Worm (Caenorhabditis elegans): ENCODE results near the gene lipl-4.
"Not testable (repeated sequence)": the region's sequence is repeated elsewhere in the genome, so short reads cannot be mapped to it uniquely, and the experiment has no call there.

Gene lipl-4

DNA sequence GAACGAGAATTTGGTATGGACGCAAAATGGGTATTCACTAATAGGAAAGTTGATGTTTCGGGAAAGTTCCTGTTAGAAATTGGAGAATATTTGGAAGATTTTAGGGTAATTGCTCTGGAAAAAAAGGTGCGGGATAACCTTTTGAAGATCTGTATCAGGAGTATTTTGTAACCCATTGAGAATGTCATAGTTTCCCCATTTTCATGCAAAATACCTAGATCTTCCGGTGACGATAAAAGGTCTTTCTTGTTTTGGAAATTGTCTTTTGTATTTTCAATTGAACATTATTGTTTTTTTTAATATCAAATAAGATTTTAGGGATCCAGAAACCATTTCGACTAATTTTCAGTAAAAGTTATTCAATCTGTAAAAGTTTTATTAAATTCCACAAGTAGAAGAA, 11.6 kb downstream of the lipl-4 start, which contains the start of gene spp-19:
TSS of gene spp-19 (minus strand) at position 101 of the 400 bp plus-strand sequence.
- TF ChIP-seq pha-4 (tag; optimal IDR thresholded peaks at IDR 0.05) = no peak
- no peak for TF ChIP-seq nhr-25 (tag; optimal IDR thresholded peaks at IDR 0.05)

DNA sequence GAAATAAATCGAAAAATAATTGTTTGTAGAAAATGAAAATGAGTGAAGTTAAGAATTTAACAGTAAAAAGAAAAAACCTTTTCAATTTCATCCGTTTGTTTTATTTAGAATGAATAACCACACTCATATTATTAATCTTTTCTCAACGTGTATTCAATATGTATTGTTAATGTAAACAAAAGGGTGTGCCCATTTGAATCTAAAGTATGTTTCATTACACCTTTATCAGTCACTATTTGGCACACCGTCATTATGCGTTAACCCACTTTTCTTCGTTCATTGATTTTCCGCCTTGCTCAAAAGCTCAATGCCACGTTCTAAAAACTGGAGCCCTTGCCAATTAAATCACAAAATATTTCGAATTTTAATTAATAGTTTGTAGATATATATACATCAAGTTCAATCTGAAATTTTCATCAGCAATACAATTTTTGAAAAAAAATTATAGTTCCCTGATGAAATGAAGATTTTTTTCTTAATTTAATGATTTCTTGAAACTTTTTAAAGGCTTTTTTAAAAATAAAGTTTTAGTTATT, 15.9 kb downstream of the lipl-4 start, which contains the start of gene K04A8.1:
TSS of gene K04A8.1 (plus strand) at position 486 of the 536 bp plus-strand sequence.
- no peak for TF ChIP-seq egl-5 (tag; optimal IDR thresholded peaks at IDR 0.05)
- TF ChIP-seq snpc-4 (tag; optimal IDR thresholded peaks at IDR 0.05) = no peak
- no peak for TF ChIP-seq nhr-237 (tag; optimal IDR thresholded peaks at IDR 0.05)
- no peak for TF ChIP-seq ZK546.5 (tag; optimal IDR thresholded peaks at IDR 0.05)
- TF ChIP-seq ama-1 (optimal IDR thresholded peaks at IDR 0.05) = no peak
- peak; percentile 39 for TF ChIP-seq elt-2 (tag; optimal IDR thresholded peaks at IDR 0.05)
- no peak for TF ChIP-seq sea-2 (GFP tag; optimal IDR thresholded peaks at IDR 0.05)
- peak; percentile 49 for TF ChIP-seq pqm-1 (tag; optimal IDR thresholded peaks at IDR 0.05)
- TF ChIP-seq mdl-1 (tag; optimal IDR thresholded peaks at IDR 0.05) = no peak
- peak; percentile 79 for TF ChIP-seq pha-4 (tag; optimal IDR thresholded peaks at IDR 0.05)
- TF ChIP-seq jun-1 (tag; optimal IDR thresholded peaks at IDR 0.05) = no peak
- TF ChIP-seq tbx-2 (tag; optimal IDR thresholded peaks at IDR 0.05) = no peak

DNA sequence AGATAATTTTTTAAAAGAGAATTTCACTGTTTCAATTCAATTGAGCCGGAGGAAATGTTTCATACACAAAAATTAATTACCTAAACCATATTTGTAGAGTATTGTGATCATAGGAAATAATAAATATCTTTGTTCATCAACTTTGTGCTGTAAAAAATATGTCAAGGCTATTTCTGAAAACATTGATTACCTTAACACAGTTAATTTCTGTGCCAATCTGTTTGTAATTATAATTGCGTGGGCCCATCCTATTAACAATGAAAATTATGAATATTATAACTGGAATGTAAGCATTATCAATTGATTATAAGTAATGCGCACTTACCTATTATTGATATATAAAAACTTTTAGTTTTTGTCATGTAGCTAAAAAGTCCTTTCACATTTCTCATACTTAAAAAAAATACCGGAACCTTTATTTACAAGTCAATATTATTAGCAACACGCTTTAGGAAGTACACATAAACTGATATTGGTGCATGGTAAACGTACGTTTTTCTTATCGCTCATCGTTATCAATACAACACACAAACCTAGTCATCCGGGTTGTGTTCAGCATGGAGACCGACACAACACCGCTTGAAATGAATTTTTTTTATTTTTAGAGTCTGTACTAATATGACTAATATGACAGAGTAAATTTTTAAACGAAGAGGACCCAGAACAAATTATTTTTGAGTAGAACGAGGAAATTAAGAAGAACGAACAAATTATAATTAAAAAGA, 25.6 kb downstream of the lipl-4 start, which contains the start of gene fut-2:
TSS of gene fut-2 (minus strand) at position 485 of the 725 bp plus-strand sequence.
- TF ChIP-seq elt-2 (tag; optimal IDR thresholded peaks at IDR 0.05) = peak; percentile 92
- TF ChIP-seq ztf-4 (tag; optimal IDR thresholded peaks at IDR 0.05) = no peak
- TF ChIP-seq eor-1 (tag; optimal IDR thresholded peaks at IDR 0.05) = no peak
- peak; percentile 74 for TF ChIP-seq pqm-1 (tag; optimal IDR thresholded peaks at IDR 0.05)
- no peak for TF ChIP-seq nhr-12 (tag; optimal IDR thresholded peaks at IDR 0.05)
- TF ChIP-seq pha-4 (tag; optimal IDR thresholded peaks at IDR 0.05) = peak; percentile 56
- no peak for TF ChIP-seq nhr-76 (tag; optimal IDR thresholded peaks at IDR 0.05)
- peak; percentile 45 for TF ChIP-seq jun-1 (tag; optimal IDR thresholded peaks at IDR 0.05)

ce11 chrV:6576567-6576966, 26.6 kb downstream of the lipl-4 start, which contains the start of gene EGAP9.4:
Gene EGAP9.4, plus strand, starts transcription at chrV:6576867.
- TF ChIP-seq fos-1 (tag; optimal IDR thresholded peaks at IDR 0.05) (no peak), elt-1 (tag; optimal IDR thresholded peaks at IDR 0.05) (no peak), R02D3.7 (tag; optimal IDR thresholded peaks at IDR 0.05) (no peak), fkh-2 (tag; optimal IDR thresholded peaks at IDR 0.05) (no peak), jun-1 (tag; optimal IDR thresholded peaks at IDR 0.05) (no peak), ZK546.5 (tag; optimal IDR thresholded peaks at IDR 0.05) (no peak), nhr-28 (tag; optimal IDR thresholded peaks at IDR 0.05) (no peak), ceh-28 (tag; optimal IDR thresholded peaks at IDR 0.05) (no peak), fkh-10 (GFP tag; optimal IDR thresholded peaks at IDR 0.05) (no peak), unc-39 (tag; optimal IDR thresholded peaks at IDR 0.05) (no peak), ama-1 (optimal IDR thresholded peaks at IDR 0.05) (no peak), mdl-1 (tag; optimal IDR thresholded peaks at IDR 0.05) (no peak), lin-15B (tag; optimal IDR thresholded peaks at IDR 0.05) (no peak), lin-39 (tag; optimal IDR thresholded peaks at IDR 0.05) (no peak), eor-1 (tag; optimal IDR thresholded peaks at IDR 0.05) (no peak)

ce11 chrV:6579992-6580391, 30.0 kb downstream of the lipl-4 start, which contains the start of gene EGAP9.3:
Gene EGAP9.3, minus strand, starts transcription at chrV:6580122.
- peak; percentile 21 for TF ChIP-seq pqm-1 (tag; optimal IDR thresholded peaks at IDR 0.05)
- TF ChIP-seq elt-2 (tag; optimal IDR thresholded peaks at IDR 0.05) = peak; percentile 34
- no peak for TF ChIP-seq ceh-82 (tag; optimal IDR thresholded peaks at IDR 0.05)

DNA sequence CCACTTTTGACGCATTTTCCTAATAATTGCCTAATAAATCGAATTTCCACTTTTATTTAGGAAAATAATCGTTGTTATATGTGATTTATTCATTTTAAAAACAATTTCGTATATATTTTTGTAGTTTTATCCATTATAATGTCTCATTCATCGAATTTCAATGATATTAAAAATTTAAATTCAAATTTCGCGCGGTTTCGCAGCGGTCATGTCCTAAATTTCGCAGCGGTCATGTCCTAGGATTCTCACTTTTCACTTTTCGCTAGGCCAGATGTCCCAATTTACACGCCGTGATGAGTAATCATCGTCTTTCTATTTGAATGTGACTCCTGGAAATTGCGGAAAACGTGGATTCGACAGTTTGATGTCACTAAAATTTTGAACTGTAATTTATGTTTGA, 31.8 kb downstream of the lipl-4 start, which contains the start of gene ZK1055.4:
TSS of gene ZK1055.4 (plus strand) at position 301 of the 400 bp plus-strand sequence.
- not testable (repeated sequence) for TF ChIP-seq skn-1 (tag; optimal IDR thresholded peaks at IDR 0.05); unc-62 (GFP tag; optimal IDR thresholded peaks at IDR 0.05); lsy-12 (tag; optimal IDR thresholded peaks at IDR 0.05)
